Fruit fly (Drosophila melanogaster) whole organism, embryonic: ENCODE measurements around the gene Desat1.

ENCODE experiments used
- BEAF-32 ChIP-seq: fragments of 200-800 bp; sonication (Bioruptor generic); optimal IDR thresholded peaks from 3 replicates; lab custom pipeline; 2017; ENCODE audit warnings: missing biosample characterization, missing genetic modification characterization, mild to moderate bottlenecking, moderate library complexity, missing genetic modification reagents
- Bgb ChIP-seq: fragments of 200-800 bp; sonication (Bioruptor generic); IDR thresholded peaks from 2 replicates; pipeline ENCODE4 v1.3.6; 2022; ENCODE audit warnings: missing biosample characterization, missing genetic modification characterization; ENCODE audit not compliant: partially characterized antibody
- CG1024 ChIP-seq: fragments of 200-800 bp; sonication (Bioruptor generic); IDR thresholded peaks from 2 replicates; pipeline ENCODE4 v1.3.6; 2022; ENCODE audit warnings: missing biosample characterization, missing genetic modification characterization
- CG10274 ChIP-seq: fragments of 200-800 bp; sonication (Bioruptor generic); optimal IDR thresholded peaks from 3 replicates; lab custom pipeline; 2017; ENCODE audit warnings: missing biosample characterization, mild to moderate bottlenecking, missing genetic modification characterization
- CG10959 ChIP-seq: fragments of 200-800 bp; sonication (Bioruptor generic); IDR thresholded peaks from 2 replicates; pipeline ENCODE4 v1.3.6; 2022; ENCODE audit warnings: missing biosample characterization, missing genetic modification characterization
- CG11398 ChIP-seq: fragments of 200-800 bp; sonication (Bioruptor generic); optimal IDR thresholded peaks from 2 replicates; lab custom pipeline; 2016; ENCODE audit warnings: missing biosample characterization, missing genetic modification characterization
- CG12299 ChIP-seq: fragments of 200-800 bp; sonication (Bioruptor generic); optimal IDR thresholded peaks from 2 replicates; lab custom pipeline; 2018; ENCODE audit warnings: missing biosample characterization, mild to moderate bottlenecking, missing genetic modification characterization
- CG13424 ChIP-seq: fragments of 200-800 bp; sonication (Bioruptor generic); optimal IDR thresholded peaks from 2 replicates; lab custom pipeline; 2019; ENCODE audit warnings: missing biosample characterization, mild to moderate bottlenecking, missing genetic modification characterization, moderate library complexity
- CG14050 ChIP-seq: fragments of 200-800 bp; sonication (Bioruptor generic); IDR thresholded peaks from 3 replicates; pipeline ENCODE4 v1.3.6; 2022; ENCODE audit warnings: missing biosample characterization, missing genetic modification characterization
- CG18476 ChIP-seq: fragments of 200-800 bp; sonication (Bioruptor generic); optimal IDR thresholded peaks from 2 replicates; lab custom pipeline; 2016; ENCODE audit warnings: missing biosample characterization, mild to moderate bottlenecking, missing genetic modification characterization
- CG18764 ChIP-seq: fragments of 200-800 bp; sonication (Bioruptor generic); optimal IDR thresholded peaks from 3 replicates; lab custom pipeline; 2016; ENCODE audit warnings: missing biosample characterization, missing genetic modification characterization
- CG30020 ChIP-seq: fragments of 200-800 bp; optimal IDR thresholded peaks from 2 replicates; lab custom pipeline; 2019; ENCODE audit warnings: missing biosample characterization, mild to moderate bottlenecking, missing genetic modification characterization, moderate library complexity
- CG32767 ChIP-seq: fragments of 200-800 bp; sonication (Bioruptor generic); IDR thresholded peaks from 2 replicates; pipeline ENCODE4 v1.3.6; 2022; ENCODE audit warnings: missing biosample characterization, missing genetic modification characterization
- CG5953 ChIP-seq: fragments of 200-800 bp; sonication (Bioruptor generic); IDR thresholded peaks from 2 replicates; pipeline ENCODE4 v1.3.6; 2022; ENCODE audit warnings: missing biosample characterization, missing genetic modification characterization
- CG7357 ChIP-seq: fragments of 200-800 bp; sonication (Bioruptor generic); IDR thresholded peaks from 3 replicates; pipeline ENCODE4 v1.3.6; 2022; ENCODE audit warnings: missing biosample characterization, missing genetic modification characterization
- Eip74EF ChIP-seq, 2 experiments: fragments of 200-800 bp in 1 of 2; fragments of >200 bp in 1 of 2; sonication (Bioruptor generic) in 1 of 2; optimal IDR thresholded peaks; 2 replicates each; lab custom pipeline; 2017 to 2019; ENCODE audit warnings: missing biosample characterization in 2 of 2, missing genetic modification characterization in 2 of 2, mild to moderate bottlenecking in 1 of 2, moderate library complexity in 1 of 2
- HLH3B ChIP-seq: fragments of 200-800 bp; sonication (Bioruptor generic); IDR thresholded peaks from 2 replicates; pipeline ENCODE4 v1.3.6; 2022; ENCODE audit warnings: missing biosample characterization, missing genetic modification characterization
- HmgZ ChIP-seq: fragments of 200-800 bp; sonication (Bioruptor generic); optimal IDR thresholded peaks from 2 replicates; lab custom pipeline; 2018; ENCODE audit warnings: missing biosample characterization, mild to moderate bottlenecking, missing genetic modification characterization
- Lhr ChIP-seq: fragments of 200-800 bp; sonication (Bioruptor generic); optimal IDR thresholded peaks from 3 replicates; lab custom pipeline; 2017; ENCODE audit warnings: mild to moderate bottlenecking, missing biosample characterization, missing genetic modification reagents, missing genetic modification characterization
- Mad ChIP-seq: fragments of 200-800 bp; sonication (Bioruptor generic); optimal IDR thresholded peaks from 2 replicates; lab custom pipeline; 2016; ENCODE audit warnings: missing biosample characterization, missing genetic modification characterization
- Max ChIP-seq: fragments of 200-800 bp; sonication (Bioruptor generic); optimal IDR thresholded peaks from 2 replicates; lab custom pipeline; 2016; ENCODE audit warnings: missing biosample characterization, mild to moderate bottlenecking, missing genetic modification characterization
- Meics ChIP-seq: fragments of 200-800 bp; sonication (Bioruptor generic); optimal IDR thresholded peaks from 2 replicates; lab custom pipeline; 2017; ENCODE audit warnings: missing biosample characterization, mild to moderate bottlenecking, missing genetic modification characterization
- Nf-YA ChIP-seq: fragments of 200-800 bp; sonication (Bioruptor generic); IDR thresholded peaks from 2 replicates; pipeline ENCODE4 v1.3.6; 2022; ENCODE audit warnings: missing biosample characterization, missing genetic modification characterization
- NfI ChIP-seq: fragments of 200-800 bp; sonication (Bioruptor generic); optimal IDR thresholded peaks from 3 replicates; lab custom pipeline; 2018; ENCODE audit warnings: missing biosample characterization, mild to moderate bottlenecking, missing genetic modification characterization, moderate library complexity
- Sin3A ChIP-seq: fragments of >200 bp; optimal IDR thresholded peaks from 2 replicates; lab custom pipeline; 2018
- Sox100B ChIP-seq: fragments of 200-800 bp; sonication (Bioruptor generic); optimal IDR thresholded peaks from 3 replicates; lab custom pipeline; 2018; ENCODE audit warnings: missing biosample characterization, mild to moderate bottlenecking, missing genetic modification characterization
- Sry-β ChIP-seq: fragments of 200-800 bp; sonication (Bioruptor generic); optimal IDR thresholded peaks from 2 replicates; lab custom pipeline; 2018; ENCODE audit warnings: missing biosample characterization, mild to moderate bottlenecking, missing genetic modification characterization, moderate library complexity
- ab ChIP-seq: fragments of 200-800 bp; sonication (Bioruptor generic); optimal IDR thresholded peaks from 2 replicates; lab custom pipeline; 2016; ENCODE audit warnings: missing biosample characterization, missing genetic modification characterization
- al ChIP-seq: fragments of 200-800 bp; sonication (Bioruptor generic); IDR thresholded peaks from 2 replicates; pipeline ENCODE4 v1.3.6; 2022; ENCODE audit warnings: missing biosample characterization, missing genetic modification characterization
- fd102C ChIP-seq: fragments of 200-800 bp; sonication (Bioruptor generic); optimal IDR thresholded peaks from 2 replicates; lab custom pipeline; 2018; ENCODE audit warnings: missing biosample characterization, mild to moderate bottlenecking, missing genetic modification characterization, moderate library complexity
- fd3F ChIP-seq: fragments of 200-800 bp; sonication (Bioruptor generic); optimal IDR thresholded peaks from 2 replicates; lab custom pipeline; 2018; ENCODE audit warnings: missing biosample characterization, mild to moderate bottlenecking, missing genetic modification characterization, moderate library complexity
- fd64A ChIP-seq: fragments of 200-800 bp; sonication (Bioruptor generic); optimal IDR thresholded peaks from 3 replicates; lab custom pipeline; 2018; ENCODE audit warnings: missing biosample characterization, mild to moderate bottlenecking, missing genetic modification characterization
- fd96Cb ChIP-seq: fragments of 200-800 bp; sonication (Bioruptor generic); optimal IDR thresholded peaks from 2 replicates; lab custom pipeline; 2018; ENCODE audit warnings: missing biosample characterization, mild to moderate bottlenecking, missing genetic modification characterization, moderate library complexity
- ftz-f1 ChIP-seq: fragments of 200-800 bp; sonication (Bioruptor generic); optimal IDR thresholded peaks from 2 replicates; lab custom pipeline; 2016; ENCODE audit warnings: missing biosample characterization, missing genetic modification characterization
- ind ChIP-seq: fragments of 200-800 bp; sonication (Bioruptor generic); optimal IDR thresholded peaks from 3 replicates; lab custom pipeline; 2016; ENCODE audit warnings: missing biosample characterization, missing genetic modification characterization
- kay ChIP-seq: fragments of 200-800 bp; sonication (Bioruptor generic); optimal IDR thresholded peaks from 2 replicates; lab custom pipeline; 2016; ENCODE audit warnings: missing biosample characterization, missing genetic modification characterization
- nom ChIP-seq: fragments of 200-800 bp; sonication (Bioruptor generic); optimal IDR thresholded peaks from 2 replicates; lab custom pipeline; 2017; ENCODE audit warnings: missing biosample characterization, missing genetic modification characterization, mild to moderate bottlenecking, moderate library complexity, missing genetic modification reagents
- scrt ChIP-seq: fragments of 200-800 bp; sonication (Bioruptor generic); optimal IDR thresholded peaks from 2 replicates; lab custom pipeline; 2018; ENCODE audit warnings: missing biosample characterization, mild to moderate bottlenecking, missing genetic modification characterization, moderate library complexity
- sens ChIP-seq: fragments of 200-800 bp; sonication (Bioruptor generic); peaks from one replicate; lab custom pipeline; 2016; ENCODE audit warnings: missing biosample characterization, missing genetic modification characterization
- stc ChIP-seq: fragments of 200-800 bp; sonication (Bioruptor generic); IDR thresholded peaks from 2 replicates; pipeline ENCODE4 v1.3.6; 2022; ENCODE audit warnings: missing biosample characterization, missing genetic modification characterization
- tll ChIP-seq, 2 experiments: fragments of 200-800 bp in 1 of 2; fragments of >200 bp in 1 of 2; sonication (Bioruptor generic) in 1 of 2; optimal IDR thresholded peaks; 2 replicates each; lab custom pipeline; 2017 to 2019; ENCODE audit warnings: missing biosample characterization in 2 of 2, missing genetic modification characterization in 2 of 2, mild to moderate bottlenecking in 1 of 2, moderate library complexity in 1 of 2
- tup ChIP-seq: fragments of 200-800 bp; sonication (Bioruptor generic); optimal IDR thresholded peaks from 2 replicates; lab custom pipeline; 2016; ENCODE audit warnings: missing biosample characterization, mild to moderate bottlenecking, missing genetic modification characterization, moderate library complexity
- zfh2 ChIP-seq: fragments of 200-800 bp; sonication (Bioruptor generic); optimal IDR thresholded peaks from 2 replicates; lab custom pipeline; 2016; ENCODE audit warnings: missing biosample characterization, missing genetic modification characterization

The Desat1 gene

dm6 chr3R:12433764-12434163 is 5.6 kb upstream of the Desat1 start, which contains the start of the genes Aos1 and Srlp (continued):
- TF ChIP-seq fd102C (GFP tag; lab: Kevin White, UChicago) (no peak), CG30020 (tag; lab: Kevin White, UChicago) (peak; percentile 74), fd3F (peak; percentile 42), ab (no peak), CG7357 (GFP tag; lab: Robert Waterston, UW) (no peak), ftz-f1 (GFP tag; lab: Kevin White, UChicago) (no peak), ind (GFP tag; lab: Kevin White, UChicago) (peak; percentile 56), Lhr (GFP tag; lab: Kevin White, UChicago) (peak; percentile 39), sens (peak; percentile 67), CG12299 (peak; percentile 20), Sin3A (lab: Kevin White, UChicago) (peak; percentile 44)

- no peak for TF ChIP-seq Max (GFP tag; lab: Kevin White, UChicago)
- TF ChIP-seq BEAF-32 (GFP tag; lab: Kevin White, UChicago) = no peak
- TF ChIP-seq fd64A (GFP tag; lab: Kevin White, UChicago) = no peak
- TF ChIP-seq Nf-YA (GFP tag; lab: Robert Waterston, UW) = no peak
- no peak for TF ChIP-seq stc (GFP tag; lab: Robert Waterston, UW)
- no peak for TF ChIP-seq CG5953 (GFP tag; lab: Robert Waterston, UW)
- no peak for TF ChIP-seq al (GFP tag; lab: Robert Waterston, UW)
- no peak for TF ChIP-seq tup (GFP tag; lab: Kevin White, UChicago)
- TF ChIP-seq CG14050 (GFP tag; lab: Robert Waterston, UW) = no peak
- no peak for TF ChIP-seq Sox100B (GFP tag; lab: Kevin White, UChicago)
- TF ChIP-seq HLH3B (GFP tag; lab: Robert Waterston, UW) = no peak
- TF ChIP-seq zfh2 = no peak
- TF ChIP-seq scrt (GFP tag; lab: Kevin White, UChicago) = no peak
- no peak for TF ChIP-seq CG10274 (GFP tag; lab: Kevin White, UChicago)
- no peak for TF ChIP-seq CG18476
- TF ChIP-seq Sry-β = no peak
- no peak for TF ChIP-seq Mad (GFP tag; lab: Kevin White, UChicago)
Observed at dm6 chr3R:12435948-12436347, 3.5 kb upstream of the Desat1 start, which contains the start of gene Desat2. Gene Desat2, plus strand, starts transcription at chr3R:12436248.

- no peak for TF ChIP-seq kay (GFP tag; lab: Kevin White, UChicago)
- no peak for TF ChIP-seq CG32767 (GFP tag; lab: Robert Waterston, UW)
- TF ChIP-seq CG1024 (GFP tag; lab: Robert Waterston, UW) = no peak
- no peak for TF ChIP-seq CG11398 (GFP tag; lab: Kevin White, UChicago)
- TF ChIP-seq Sox100B (GFP tag; lab: Kevin White, UChicago) = no peak
- no peak for TF ChIP-seq Bgb (GFP tag; lab: Robert Waterston, UW)
- no peak for TF ChIP-seq CG13424 (tag; lab: Kevin White, UChicago)
- TF ChIP-seq NfI (GFP tag; lab: Kevin White, UChicago) = no peak
- TF ChIP-seq Eip74EF (GFP tag; optimal IDR thresholded peaks at IDR 0.05; lab: Kevin White, UChicago) = no peak
- TF ChIP-seq Meics (GFP tag; lab: Kevin White, UChicago) = no peak
- no peak for TF ChIP-seq nom (GFP tag; lab: Kevin White, UChicago)
- TF ChIP-seq HmgZ (tag; lab: Kevin White, UChicago) = no peak
- TF ChIP-seq fd96Cb (tag; lab: Kevin White, UChicago) = no peak
- no peak for TF ChIP-seq CG10959 (GFP tag; lab: Robert Waterston, UW)
- no peak for TF ChIP-seq CG18764 (GFP tag; lab: Kevin White, UChicago)
- TF ChIP-seq tll (GFP tag; optimal IDR thresholded peaks at IDR 0.05; lab: Kevin White, UChicago) = no peak
- TF ChIP-seq CG5953 (GFP tag; lab: Robert Waterston, UW) = no peak
Observed at dm6 chr3R:12439039-12439400, 380 bp upstream of the Desat1 start, which contains the start of the genes CG17207 and CG46427. Gene CG17207, minus strand, starts transcription at chr3R:12439139. Gene CG46427, minus strand, starts transcription at chr3R:12439139.
